Worm (Caenorhabditis elegans): ENCODE results near the gene Y50D4C.12.

- no peak for TF ChIP-seq ets-4 (tag; optimal IDR thresholded peaks at IDR 0.05)
- TF ChIP-seq ztf-16 (tag; optimal IDR thresholded peaks at IDR 0.05): no peak
- no peak for TF ChIP-seq ama-1 (optimal IDR thresholded peaks at IDR 0.05)
- no peak for TF ChIP-seq pha-4 (tag; optimal IDR thresholded peaks at IDR 0.05)
- TF ChIP-seq nhr-11 (tag; optimal IDR thresholded peaks at IDR 0.05): no peak
- no peak for TF ChIP-seq dmd-4 (tag; optimal IDR thresholded peaks at IDR 0.05; ENCODE audit: borderline replicate concordance)
- TF ChIP-seq ceh-14 (tag; optimal IDR thresholded peaks at IDR 0.05): no peak
- TF ChIP-seq rnt-1 (tag; optimal IDR thresholded peaks at IDR 0.05): no peak
- TF ChIP-seq hlh-15 (tag; optimal IDR thresholded peaks at IDR 0.05): no peak
- no peak for TF ChIP-seq tbx-7 (tag; optimal IDR thresholded peaks at IDR 0.05)
- TF ChIP-seq ceh-2 (tag; optimal IDR thresholded peaks at IDR 0.05): no peak
Observed at ce11 chrV:1023367-1023766, 41.0 kb downstream of the Y50D4C.12 start, which contains the start of gene pei-2.
